Fruit fly (Drosophila melanogaster): Measurements from ENCODE around the gene CG42526.

CG42526 gene

DNA sequence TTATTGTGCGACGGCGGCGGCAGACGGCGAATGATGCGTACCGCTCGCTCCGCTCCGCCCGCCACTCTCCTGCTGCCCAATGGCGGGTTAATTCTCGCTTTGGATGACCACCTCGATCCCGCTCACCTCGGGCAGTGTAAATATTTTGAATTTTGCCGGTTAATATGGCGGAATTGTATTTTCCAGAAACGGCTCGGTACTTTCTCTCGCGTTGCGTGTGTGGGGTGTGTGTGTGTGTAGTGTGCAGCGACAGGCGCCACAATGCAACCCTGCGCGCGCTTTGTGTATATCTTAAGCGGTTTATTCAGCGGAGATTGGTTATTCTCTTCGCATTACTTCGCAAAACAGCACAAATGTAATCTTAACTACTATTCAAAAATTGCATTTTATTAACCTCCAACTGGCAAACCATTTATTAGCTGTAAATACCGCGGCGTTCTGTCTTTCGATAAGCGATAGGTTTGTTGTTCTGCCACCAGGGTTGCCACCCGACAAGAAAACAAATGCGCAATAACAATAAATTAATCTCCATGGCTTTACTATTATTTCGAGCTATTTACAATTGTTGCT lies 20.7 kb upstream of the CG42526 start, which contains the start of the genes phol and CG3552:
Gene phol, minus strand, starts transcription at position 463 of the 570 bp plus-strand sequence.
Gene CG3552, plus strand, starts transcription at position 500 of the 570 bp plus-strand sequence.
- TF ChIP-seq CG15710 (tag; optimal IDR thresholded peaks at IDR 0.05) (no peak), Pif1A (GFP tag; optimal IDR thresholded peaks at IDR 0.05) (no peak), CG4496 (GFP tag; IDR thresholded peaks at IDR 0.05) (0 out of 3 replicates have a peak, but pooled peaks have one; percentile 19), CG34367 (tag; optimal IDR thresholded peaks at IDR 0.05) (no peak)

DNA sequence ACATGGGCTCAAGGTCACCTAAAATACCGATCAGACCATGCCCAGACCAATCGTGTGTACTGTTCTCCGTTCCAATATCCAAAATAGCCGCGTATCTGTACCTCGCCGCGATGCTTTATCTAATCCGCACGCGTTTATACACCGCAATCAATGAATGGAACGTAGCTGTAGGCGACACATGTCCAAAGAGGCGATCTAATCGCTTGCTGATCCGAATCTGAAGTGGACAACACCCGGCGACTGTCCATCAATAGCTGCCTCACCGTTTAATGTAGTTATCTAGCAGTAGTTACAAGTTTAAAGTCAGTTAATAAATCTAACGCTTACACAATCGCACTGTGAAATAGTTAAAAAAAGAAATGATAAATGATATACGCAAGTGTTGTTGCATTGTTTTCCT lies 17.2 kb upstream of the CG42526 start:
- TF ChIP-seq CG4496 (GFP tag; IDR thresholded peaks at IDR 0.05) (0 out of 3 replicates have a peak, but pooled peaks have one; percentile 6), CG14655 (GFP tag; optimal IDR thresholded peaks at IDR 0.05) (no peak), gl (tag; optimal IDR thresholded peaks at IDR 0.05) (no peak), CG8301 (tag; optimal IDR thresholded peaks at IDR 0.05) (no peak), EcR (GFP tag; optimal IDR thresholded peaks at IDR 0.05) (no peak), Snoo (tag; optimal IDR thresholded peaks at IDR 0.05) (no peak), CG8159 (tag; optimal IDR thresholded peaks at IDR 0.05) (no peak), CG10348 (GFP tag; IDR thresholded peaks at IDR 0.05) (no peak), CG13204 (GFP tag; optimal IDR thresholded peaks at IDR 0.05) (no peak)

DNA sequence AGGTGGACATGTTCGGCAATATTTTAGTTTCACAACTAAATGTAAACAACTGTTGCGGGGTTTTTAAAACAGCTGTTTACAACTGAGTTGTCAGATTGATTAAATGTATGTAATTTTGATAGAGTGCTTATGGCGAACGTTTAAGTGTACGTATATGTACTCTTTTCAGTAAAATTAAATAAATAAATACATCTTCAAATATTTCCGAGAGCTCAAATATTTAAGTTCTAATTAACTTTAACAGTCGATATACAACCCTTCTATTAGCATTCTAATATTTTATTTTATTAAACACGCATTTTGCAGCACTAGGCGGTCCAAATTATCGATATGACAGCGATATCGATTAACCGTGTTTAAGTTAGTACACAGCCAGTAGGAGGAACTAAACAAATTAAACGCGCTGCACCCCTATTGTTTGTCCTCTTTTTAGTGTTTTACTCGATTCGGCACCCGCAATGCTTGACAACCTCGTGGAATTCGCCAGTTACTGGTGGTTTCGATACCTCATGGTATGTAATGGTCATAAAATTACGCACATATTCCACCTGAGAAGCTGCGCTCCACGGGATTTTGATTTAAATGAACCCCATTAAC lies 16.4 kb upstream of the CG42526 start, which contains the start of the genes CG3448 and ghi:
Gene CG3448, minus strand, starts transcription at position 51 of the 597 bp plus-strand sequence.
Gene ghi, plus strand, starts transcription at position 355 of the 597 bp plus-strand sequence.
- no peak for TF ChIP-seq CG13204 (GFP tag; optimal IDR thresholded peaks at IDR 0.05)
- TF ChIP-seq fd96Ca (GFP tag; IDR thresholded peaks at IDR 0.05), result no peak
- TF ChIP-seq CG17806 (tag; optimal IDR thresholded peaks at IDR 0.05), result peak; percentile 52
- peak; percentile 44 for TF ChIP-seq CG9948 (tag; optimal IDR thresholded peaks at IDR 0.05)
- TF ChIP-seq CG14655 (GFP tag; optimal IDR thresholded peaks at IDR 0.05), result no peak
- TF ChIP-seq CG34367 (tag; optimal IDR thresholded peaks at IDR 0.05), result no peak
- TF ChIP-seq gl (tag; optimal IDR thresholded peaks at IDR 0.05), result peak; percentile 22
- TF ChIP-seq Pif1A (GFP tag; optimal IDR thresholded peaks at IDR 0.05), result peak; percentile 62
- TF ChIP-seq CG8301 (tag; optimal IDR thresholded peaks at IDR 0.05), result peak; percentile 45
- peak; percentile 67 for TF ChIP-seq CG8159 (tag; optimal IDR thresholded peaks at IDR 0.05)
- TF ChIP-seq CG32121 (GFP tag; IDR thresholded peaks at IDR 0.05), result peak; percentile 51; the same call in 1 of the 2 replicates
- peak; percentile 50 for TF ChIP-seq Pif1B (GFP tag; optimal IDR thresholded peaks at IDR 0.05)
- TF ChIP-seq CG4496 (GFP tag; IDR thresholded peaks at IDR 0.05), result peak; percentile 68; the same call in 2 of the 3 replicates
- no peak for TF ChIP-seq EcR (GFP tag; optimal IDR thresholded peaks at IDR 0.05)
- no peak for TF ChIP-seq D1 (tag; optimal IDR thresholded peaks at IDR 0.05)
- peak; percentile 46 for TF ChIP-seq Snoo (tag; optimal IDR thresholded peaks at IDR 0.05)
- TF ChIP-seq CG12605 (GFP tag; IDR thresholded peaks at IDR 0.05), result no peak
- TF ChIP-seq CG10348 (GFP tag; IDR thresholded peaks at IDR 0.05), result no peak
- TF ChIP-seq rn (GFP tag; IDR thresholded peaks at IDR 0.05), result 0 out of 2 replicates have a peak, but pooled peaks have one; percentile 11
- TF ChIP-seq CG15710 (tag; optimal IDR thresholded peaks at IDR 0.05), result peak; percentile 20
- TF ChIP-seq Ets98B (GFP tag; IDR thresholded peaks at IDR 0.05), result peak; percentile 51

DNA sequence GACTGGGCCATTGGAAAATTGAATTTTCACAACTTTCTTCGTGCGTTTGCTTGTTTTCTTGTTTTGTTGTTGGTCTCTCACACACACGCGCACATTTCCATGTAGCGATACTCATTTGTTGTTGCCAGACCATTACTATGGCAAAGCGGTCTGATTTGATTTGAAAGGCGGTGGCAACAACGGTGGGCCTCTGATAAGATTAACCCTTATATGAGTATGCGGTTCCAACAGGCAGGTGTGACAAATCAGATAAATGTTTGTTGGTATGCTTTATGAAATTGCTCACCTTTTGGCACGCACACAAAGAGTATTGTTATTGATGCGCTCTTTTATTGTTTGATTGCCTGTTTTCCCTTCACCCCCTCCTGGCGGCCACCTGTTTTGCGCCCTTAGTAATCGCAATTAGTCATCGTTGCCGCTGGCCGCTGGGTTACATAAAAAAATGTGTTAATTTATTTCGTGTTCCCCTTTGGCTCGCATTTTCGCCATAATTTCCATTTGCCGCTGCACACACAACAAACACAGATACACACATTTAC lies 12.1 kb upstream of the CG42526 start:
- no peak for TF ChIP-seq EcR (GFP tag; optimal IDR thresholded peaks at IDR 0.05)
- peak; percentile 5; the same call in 1 of the 2 replicates for TF ChIP-seq Ets98B (GFP tag; IDR thresholded peaks at IDR 0.05)
- TF ChIP-seq CG12605 (GFP tag; IDR thresholded peaks at IDR 0.05), result peak; percentile 23; the same call in 1 of the 2 replicates
- TF ChIP-seq CG9948 (tag; optimal IDR thresholded peaks at IDR 0.05), result no peak
- TF ChIP-seq CG4496 (GFP tag; IDR thresholded peaks at IDR 0.05), result 0 out of 3 replicates have a peak, but pooled peaks have one; percentile 37
- TF ChIP-seq fd96Ca (GFP tag; IDR thresholded peaks at IDR 0.05), result 0 out of 3 replicates have a peak, but pooled peaks have one; percentile 27
- TF ChIP-seq CG13204 (GFP tag; optimal IDR thresholded peaks at IDR 0.05), result no peak
- no peak for TF ChIP-seq Pif1B (GFP tag; optimal IDR thresholded peaks at IDR 0.05)
- no peak for TF ChIP-seq CG34367 (tag; optimal IDR thresholded peaks at IDR 0.05)
- TF ChIP-seq CG32121 (GFP tag; IDR thresholded peaks at IDR 0.05), result 0 out of 2 replicates have a peak, but pooled peaks have one; percentile 7
- TF ChIP-seq Pif1A (GFP tag; optimal IDR thresholded peaks at IDR 0.05), result no peak
- TF ChIP-seq CG14655 (GFP tag; optimal IDR thresholded peaks at IDR 0.05), result no peak
- no peak for TF ChIP-seq CG8159 (tag; optimal IDR thresholded peaks at IDR 0.05)
- no peak for TF ChIP-seq rn (GFP tag; IDR thresholded peaks at IDR 0.05)
- TF ChIP-seq CG17806 (tag; optimal IDR thresholded peaks at IDR 0.05), result no peak
- no peak for TF ChIP-seq Snoo (tag; optimal IDR thresholded peaks at IDR 0.05)

DNA sequence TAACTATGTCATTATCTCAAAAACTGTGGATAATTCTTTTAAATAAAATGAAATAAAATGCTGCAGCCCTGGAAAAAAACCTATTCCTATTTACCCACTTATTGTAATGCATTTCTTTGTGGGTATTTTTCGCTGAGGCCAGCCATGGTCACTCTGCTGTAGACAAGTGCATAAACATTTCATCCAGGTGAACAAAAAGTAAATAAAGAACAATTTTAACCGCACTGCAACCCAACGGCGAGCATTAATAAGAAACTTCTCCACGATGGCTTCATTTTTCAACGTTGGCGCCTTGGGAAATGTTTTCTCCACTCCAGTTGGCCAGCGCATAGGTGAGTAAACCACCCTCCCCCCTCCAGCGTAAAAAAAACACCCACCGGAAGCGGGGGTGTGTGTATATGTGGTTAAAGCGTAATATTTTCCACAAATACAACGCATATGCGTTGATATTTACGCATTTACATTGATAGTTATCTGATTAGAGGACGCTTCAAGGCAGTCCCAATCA lies 11.6 kb upstream of the CG42526 start, which contains the start of gene CG3529:
Gene CG3529, plus strand, starts transcription at position 134 of the 508 bp plus-strand sequence.
- TF ChIP-seq CG34367 (tag; optimal IDR thresholded peaks at IDR 0.05) (no peak), EcR (GFP tag; optimal IDR thresholded peaks at IDR 0.05) (peak; percentile 29), Ets98B (GFP tag; IDR thresholded peaks at IDR 0.05) (0 out of 2 replicates have a peak, but pooled peaks have one; percentile 15), CG15710 (tag; optimal IDR thresholded peaks at IDR 0.05) (peak; percentile 33), CG14655 (GFP tag; optimal IDR thresholded peaks at IDR 0.05) (no peak), CG32121 (GFP tag; IDR thresholded peaks at IDR 0.05) (0 out of 2 replicates have a peak, but pooled peaks have one; percentile 22)

Data from whole organism, pupa.